Fruit fly (Drosophila melanogaster): ENCODE measurements around the gene CG33777.

Gene CG33777

dm6 chr3L:4553395-4553794 is 1.6 kb downstream of the CG33777 start (continued):
- TF ChIP-seq CG3281 (GFP tag; optimal IDR thresholded peaks at IDR 0.05) (no peak), HmgD (GFP tag; optimal IDR thresholded peaks at IDR 0.05) (peak; percentile 95), CG30403 (GFP tag; optimal IDR thresholded peaks at IDR 0.05) (no peak), CG11696 (GFP tag; IDR thresholded peaks at IDR 0.05) (no peak), Sry-δ (GFP tag; optimal IDR thresholded peaks at IDR 0.05) (peak; percentile 5), CTCF (GFP tag; optimal IDR thresholded peaks at IDR 0.05) (peak; percentile 7), CG31388 (GFP tag; optimal IDR thresholded peaks at IDR 0.05) (no peak), grn (GFP tag; optimal IDR thresholded peaks at IDR 0.05) (peak; percentile 59), Doc3 (GFP tag; IDR thresholded peaks at IDR 0.05; ENCODE audit: partially characterized antibody) (no peak), lbe (GFP tag; optimal IDR thresholded peaks at IDR 0.05) (no peak), gt (GFP tag; IDR thresholded peaks at IDR 0.05) (no peak), slbo (GFP tag; IDR thresholded peaks at IDR 0.05) (peak; percentile 14; the same call in 1 of the 2 replicates), CG15011 (GFP tag; optimal IDR thresholded peaks at IDR 0.05) (no peak), Lpt (GFP tag; optimal IDR thresholded peaks at IDR 0.05) (no peak), pan (optimal IDR thresholded peaks at IDR 0.05) (no peak), pan (GFP tag; optimal IDR thresholded peaks at IDR 0.05 in 1 of 2, IDR thresholded peaks at IDR 0.05 in 1 of 2) (no peak), CG2202 (tag; optimal IDR thresholded peaks at IDR 0.05) (no peak), Dref (GFP tag; IDR thresholded peaks at IDR 0.05) (no peak), Awh (GFP tag; IDR thresholded peaks at IDR 0.05) (no peak), CG12769 (tag; optimal IDR thresholded peaks at IDR 0.05) (peak; percentile 34), exex (tag; optimal IDR thresholded peaks at IDR 0.05) (no peak), Dek (tag; optimal IDR thresholded peaks at IDR 0.05) (peak; percentile 19), gce (GFP tag; IDR thresholded peaks at IDR 0.05) (no peak), CG4730 (GFP tag; IDR thresholded peaks at IDR 0.05) (no peak), CG13894 (tag; optimal IDR thresholded peaks at IDR 0.05) (peak; percentile 11), CG10654 (GFP tag; optimal IDR thresholded peaks at IDR 0.05) (no peak), D (optimal IDR thresholded peaks at IDR 0.05) (no peak), D (GFP tag; optimal IDR thresholded peaks at IDR 0.05) (no peak), nmo (GFP tag; optimal IDR thresholded peaks at IDR 0.05) (peak; percentile 72), bowl (GFP tag; IDR thresholded peaks at IDR 0.05) (no peak), MESR4 (GFP tag; optimal IDR thresholded peaks at IDR 0.05) (no peak), Fer3 (tag; optimal IDR thresholded peaks at IDR 0.05) (no peak), br (optimal IDR thresholded peaks at IDR 0.05) (no peak), CG10366 (GFP tag; IDR thresholded peaks at IDR 0.05) (no peak), peb (GFP tag; IDR thresholded peaks at IDR 0.05) (no peak), Dip2 (GFP tag; IDR thresholded peaks at IDR 0.05) (no peak), Hr3 (GFP tag; optimal IDR thresholded peaks at IDR 0.05) (peak; percentile 38), Opbp (GFP tag; IDR thresholded peaks at IDR 0.05; ENCODE audit: partially characterized antibody) (peak; percentile 59; the same call in 1 of the 3 replicates), CG15073 (GFP tag; optimal IDR thresholded peaks at IDR 0.05) (no peak), dati (GFP tag; IDR thresholded peaks at IDR 0.05) (no peak), CG9609 (GFP tag; optimal IDR thresholded peaks at IDR 0.05) (peak; percentile 4), CG2712 (tag; optimal IDR thresholded peaks at IDR 0.05) (no peak), vfl (GFP tag; optimal IDR thresholded peaks at IDR 0.05) (no peak), CG4617 (GFP tag; optimal IDR thresholded peaks at IDR 0.05; ENCODE audit: borderline replicate concordance) (no peak), sc (optimal IDR thresholded peaks at IDR 0.05) (no peak), sc (GFP tag; optimal IDR thresholded peaks at IDR 0.05) (no peak), CG1233 (GFP tag; optimal IDR thresholded peaks at IDR 0.05) (no peak), crc (GFP tag; optimal IDR thresholded peaks at IDR 0.05) (no peak), usp (GFP tag; optimal IDR thresholded peaks at IDR 0.05) (no peak), CG2199 (GFP tag; IDR thresholded peaks at IDR 0.05) (peak; percentile 90; the same call in 2 of the 3 replicates), CG11247 (GFP tag; IDR thresholded peaks at IDR 0.05) (no peak), run (tag; optimal IDR thresholded peaks at IDR 0.05) (no peak), ewg (GFP tag; optimal IDR thresholded peaks at IDR 0.05) (peak; percentile 20), zen2 (GFP tag; IDR thresholded peaks at IDR 0.05; ENCODE audit: partially characterized antibody) (no peak)

Measured in whole organism, embryonic.